Fruit fly (Drosophila melanogaster): Measurements from ENCODE around the gene CG17600.

dm6 chrX:22510776-22511175 lies 4.2 kb upstream of the CG17600 start:
- TF ChIP-seq CG13204 (GFP tag; optimal IDR thresholded peaks at IDR 0.05), result no peak
- TF ChIP-seq CG17806 (tag; optimal IDR thresholded peaks at IDR 0.05), result no peak
- no peak for TF ChIP-seq Pif1B (GFP tag; optimal IDR thresholded peaks at IDR 0.05)
- TF ChIP-seq CG32121 (GFP tag; IDR thresholded peaks at IDR 0.05), result no peak
- TF ChIP-seq CG15710 (tag; optimal IDR thresholded peaks at IDR 0.05), result no peak
- TF ChIP-seq EcR (GFP tag; optimal IDR thresholded peaks at IDR 0.05), result no peak

Data from whole organism, pupa.